Worm (Caenorhabditis elegans) whole organism, midembryonic: ENCODE results near the gene K12H6.8.

Experiments used
- cog-1 ChIP-seq: sonication (generic microtip); optimal IDR thresholded peaks from 2 replicates; lab custom pipeline; 2016; ENCODE audit warnings: missing genetic modification characterization, missing compliant biosample characterization
- klf-2 ChIP-seq: fragments of 200-800 bp; sonication (Bioruptor generic); conservative IDR thresholded peaks from 2 replicates; pipeline ENCODE4 v1.3.6; 2022; ENCODE audit warnings: missing genetic modification reagents, missing genetic modification characterization, missing compliant biosample characterization
- med-1 ChIP-seq: sonication (generic microtip); optimal IDR thresholded peaks from 2 replicates; lab custom pipeline; 2017; ENCODE audit warnings: missing genetic modification characterization, mild to moderate bottlenecking, missing compliant biosample characterization, antibody characterized with exemption, missing genetic modification reagents; ENCODE audit not compliant: insufficient read depth
- ref-1 ChIP-seq: fragments of 200-800 bp; sonication (Bioruptor generic); conservative IDR thresholded peaks from 2 replicates; pipeline ENCODE4 v1.3.6; 2022; ENCODE audit warnings: missing genetic modification reagents, missing genetic modification characterization, missing compliant biosample characterization
- tab-1 ChIP-seq: fragments of 200-800 bp; sonication (Bioruptor generic); IDR thresholded peaks from 2 replicates; pipeline ENCODE4 v1.3.6; 2022; ENCODE audit warnings: missing genetic modification characterization, missing compliant biosample characterization
- ztf-29 ChIP-seq: fragments of 200-800 bp; sonication (Bioruptor generic); IDR thresholded peaks from 2 replicates; pipeline ENCODE4 v1.3.6; 2022; ENCODE audit warnings: missing genetic modification reagents, missing genetic modification characterization, missing compliant biosample characterization

DNA sequence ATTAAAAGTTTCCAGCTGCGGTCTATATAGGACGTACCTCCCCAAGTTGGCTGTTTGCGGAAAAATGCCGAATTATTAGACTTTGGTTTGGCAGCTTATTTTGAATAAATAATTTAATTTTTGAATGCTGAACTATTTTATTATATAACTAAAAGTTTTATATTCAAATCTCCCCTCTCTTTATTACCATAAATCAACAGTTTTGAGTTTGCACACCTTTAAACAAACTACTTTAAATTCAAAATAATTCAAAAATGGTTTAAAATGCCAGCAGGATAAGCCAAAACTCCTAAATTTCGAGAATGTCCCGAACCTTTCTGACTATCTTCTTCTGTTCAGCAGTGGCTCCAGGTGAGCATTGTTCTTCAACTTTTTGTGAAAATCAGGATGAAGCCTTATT lies 48.4 kb upstream of the K12H6.8 start, which contains the start of gene F08D12.3:
- TF ChIP-seq med-1 (GFP tag; lab: Kevin White, UChicago): no peak
- TF ChIP-seq cog-1 (tag; lab: Kevin White, UChicago): no peak
- no peak for TF ChIP-seq tab-1
- no peak for TF ChIP-seq ref-1 (GFP tag; lab: Robert Waterston, UW)
- no peak for TF ChIP-seq klf-2 (GFP tag; lab: Robert Waterston, UW)
- TF ChIP-seq ztf-29: no peak
